Fruit fly (Drosophila melanogaster): ENCODE measurements around the gene Vps8.

DNA sequence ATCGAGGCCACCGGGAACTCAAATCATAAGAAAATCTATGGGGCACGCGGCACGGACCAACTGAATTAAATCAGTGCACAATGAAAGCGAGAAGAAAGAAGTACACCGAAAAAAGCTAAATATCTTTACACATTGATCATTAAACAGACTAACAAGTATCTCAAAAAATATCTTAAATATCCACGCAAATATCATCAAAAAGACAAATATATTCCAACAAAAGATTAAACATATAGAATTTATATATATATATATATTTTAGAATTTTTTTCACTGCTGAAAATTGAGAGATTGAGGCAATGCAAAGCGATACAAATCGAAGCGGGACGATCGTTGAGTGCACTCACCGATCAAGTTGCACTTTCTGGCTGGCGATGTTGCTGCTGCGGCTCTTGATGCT lies 39.7 kb downstream of the Vps8 start:
- no peak for TF ChIP-seq Sox102F (GFP tag; optimal IDR thresholded peaks at IDR 0.05)
- no peak for TF ChIP-seq fd85E (GFP tag; optimal IDR thresholded peaks at IDR 0.05)
- no peak for TF ChIP-seq CG11294 (GFP tag; IDR thresholded peaks at IDR 0.05)
- TF ChIP-seq CG31627 (GFP tag; optimal IDR thresholded peaks at IDR 0.05), result no peak
- no peak for TF ChIP-seq CG1621 (tag; optimal IDR thresholded peaks at IDR 0.05)
- TF ChIP-seq spab (GFP tag; optimal IDR thresholded peaks at IDR 0.05), result no peak
- TF ChIP-seq Met (GFP tag; optimal IDR thresholded peaks at IDR 0.05), result no peak
- no peak for TF ChIP-seq ss (GFP tag; optimal IDR thresholded peaks at IDR 0.05)
- no peak for TF ChIP-seq Hr38 (GFP tag; optimal IDR thresholded peaks at IDR 0.05)
- no peak for TF ChIP-seq Eip93F (GFP tag; optimal IDR thresholded peaks at IDR 0.05)
- no peak for TF ChIP-seq topi (GFP tag; optimal IDR thresholded peaks at IDR 0.05)
- TF ChIP-seq CG11762 (GFP tag; optimal IDR thresholded peaks at IDR 0.05; ENCODE audit: insufficient read depth), result no peak
- TF ChIP-seq Hr39 (GFP tag; optimal IDR thresholded peaks at IDR 0.05), result no peak

Measured in whole organism, prepupa.